Worm (Caenorhabditis elegans) whole organism, young adult: Measurements from ENCODE around the gene C14F11.4.
A peak's percentile ranks its signal among the peaks of the same experiment; 100 is the strongest.

Experiments used
- B0019.2 ChIP-seq: fragments of 200-800 bp; sonication (Bioruptor generic); conservative IDR thresholded peaks from 2 replicates; pipeline ENCODE4 v1.3.6; 2022; ENCODE audit warnings: missing genetic modification reagents, missing genetic modification characterization, missing compliant biosample characterization
- B0261.1 ChIP-seq: sonication (generic microtip); optimal IDR thresholded peaks from 2 replicates; lab custom pipeline; 2016; ENCODE audit warnings: mild to moderate bottlenecking, missing genetic modification characterization, moderate library complexity, missing compliant biosample characterization
- F37B4.10 ChIP-seq: fragments of 200-800 bp; sonication (Bioruptor generic); IDR thresholded peaks from 2 replicates; pipeline ENCODE4 v1.3.6; 2022; ENCODE audit warnings: missing genetic modification characterization, missing compliant biosample characterization
- K12H6.12 ChIP-seq: fragments of 200-800 bp; sonication (Bioruptor generic); optimal IDR thresholded peaks from 2 replicates; lab custom pipeline; 2018; ENCODE audit warnings: mild to moderate bottlenecking, missing genetic modification characterization, missing compliant biosample characterization
- T26A5.8 ChIP-seq: sonication (generic microtip); optimal IDR thresholded peaks from 2 replicates; lab custom pipeline; 2016; ENCODE audit warnings: missing genetic modification characterization, missing compliant biosample characterization
- akir-1 ChIP-seq: fragments of 200-800 bp; sonication (Bioruptor generic); optimal IDR thresholded peaks from 2 replicates; lab custom pipeline; 2018; ENCODE audit warnings: mild to moderate bottlenecking, missing genetic modification characterization, moderate library complexity, missing compliant biosample characterization
- attf-3 ChIP-seq: fragments of 200-800 bp; sonication (Bioruptor generic); conservative IDR thresholded peaks from 2 replicates; pipeline ENCODE4 v1.3.6; 2022; ENCODE audit warnings: missing genetic modification reagents, missing genetic modification characterization, missing compliant biosample characterization
- bed-1 ChIP-seq: fragments of 200-800 bp; sonication (Bioruptor generic); IDR thresholded peaks from 2 replicates; pipeline ENCODE4 v1.3.6; 2022; ENCODE audit warnings: missing genetic modification reagents, missing genetic modification characterization, missing compliant biosample characterization
- ccch-3 ChIP-seq: fragments of 200-800 bp; sonication (Bioruptor generic); optimal IDR thresholded peaks from 2 replicates; lab custom pipeline; 2018; ENCODE audit warnings: mild to moderate bottlenecking, missing genetic modification characterization, missing compliant biosample characterization
- ceh-58 ChIP-seq: fragments of 200-800 bp; sonication (Bioruptor generic); IDR thresholded peaks from 2 replicates; pipeline ENCODE4 v1.3.6; 2022; ENCODE audit warnings: missing genetic modification characterization, missing compliant biosample characterization
- dox-1 ChIP-seq: fragments of 200-800 bp; sonication (Bioruptor generic); IDR thresholded peaks from 2 replicates; pipeline ENCODE4 v1.3.6; 2022; ENCODE audit warnings: missing genetic modification reagents, missing genetic modification characterization, missing compliant biosample characterization
- dpl-1 ChIP-seq: fragments of 150-350 bp; optimal IDR thresholded peaks from 2 replicates; lab custom pipeline; 2014; ENCODE audit warnings: missing biosample characterization, missing genetic modification reagents, missing genetic modification characterization
- efl-1 ChIP-seq: fragments of 150-350 bp; optimal IDR thresholded peaks from 2 replicates; lab custom pipeline; 2014; ENCODE audit warnings: missing biosample characterization, missing genetic modification reagents, missing genetic modification characterization
- egl-44 ChIP-seq: fragments of 200-800 bp; sonication (Bioruptor generic); IDR thresholded peaks from 2 replicates; pipeline ENCODE4 v1.3.6; 2022; ENCODE audit warnings: missing genetic modification reagents, missing genetic modification characterization, missing compliant biosample characterization
- hlh-12 ChIP-seq: sonication (generic microtip); optimal IDR thresholded peaks from 2 replicates; lab custom pipeline; 2016; ENCODE audit warnings: missing genetic modification characterization, missing compliant biosample characterization
- hmg-1.2 ChIP-seq: fragments of 200-800 bp; sonication (Bioruptor generic); IDR thresholded peaks from 2 replicates; pipeline ENCODE4 v1.3.6; 2022; ENCODE audit warnings: missing genetic modification reagents, missing genetic modification characterization, missing compliant biosample characterization
- hsf-1 ChIP-seq: fragments of 200-800 bp; sonication (Bioruptor generic); IDR thresholded peaks from 2 replicates; pipeline ENCODE4 v1.3.6; 2022; ENCODE audit warnings: missing genetic modification reagents, missing genetic modification characterization, missing compliant biosample characterization
- let-526 ChIP-seq: fragments of 200-800 bp; sonication (Bioruptor generic); IDR thresholded peaks from 2 replicates; pipeline ENCODE4 v1.3.6; 2022; ENCODE audit warnings: missing genetic modification reagents, missing genetic modification characterization, missing compliant biosample characterization
- let-607 ChIP-seq, 2 experiments: fragments of 200-800 bp in 1 of 2; sonication (Bioruptor generic) in 1 of 2; sonication (generic microtip) in 1 of 2; optimal IDR thresholded peaks; 2 replicates each; lab custom pipeline; 2016 to 2018; ENCODE audit warnings: mild to moderate bottlenecking in 2 of 2, missing compliant biosample characterization in 2 of 2, missing genetic modification characterization in 2 of 2, moderate library complexity in 2 of 2, missing genotype in 1 of 2
- lin-26 ChIP-seq: fragments of 200-800 bp; sonication (Bioruptor generic); IDR thresholded peaks from 2 replicates; pipeline ENCODE4 v1.3.6; 2022; ENCODE audit warnings: missing genetic modification reagents, missing genetic modification characterization, missing compliant biosample characterization
- lin-35 ChIP-seq, 3 experiments: fragments of 150-350 bp in 2 of 3; sonication (generic microtip) in 1 of 3; optimal IDR thresholded peaks; 2 replicates each; lab custom pipeline; 2014 to 2018; ENCODE audit warnings: missing biosample characterization in 3 of 3, missing genetic modification characterization in 3 of 3, missing genetic modification reagents in 3 of 3
- madf-6 ChIP-seq: fragments of 200-800 bp; sonication (Bioruptor generic); IDR thresholded peaks from 2 replicates; pipeline ENCODE4 v1.3.6; 2022; ENCODE audit warnings: missing genetic modification reagents, missing genetic modification characterization, missing compliant biosample characterization
- madf-8 ChIP-seq: fragments of 200-800 bp; sonication (Bioruptor generic); conservative IDR thresholded peaks from 2 replicates; pipeline ENCODE4 v1.3.6; 2022; ENCODE audit warnings: missing genetic modification reagents, missing genetic modification characterization, missing compliant biosample characterization
- mcd-1 ChIP-seq: fragments of 200-800 bp; sonication (Bioruptor generic); IDR thresholded peaks from 2 replicates; pipeline ENCODE4 v1.3.6; 2022; ENCODE audit warnings: missing genetic modification reagents, missing genetic modification characterization, missing compliant biosample characterization
- mxl-1 ChIP-seq: sonication (generic microtip); optimal IDR thresholded peaks from 2 replicates; lab custom pipeline; 2016; ENCODE audit warnings: missing genetic modification characterization, missing compliant biosample characterization
- nfya-2 ChIP-seq: fragments of 200-800 bp; sonication (Bioruptor generic); IDR thresholded peaks from 2 replicates; pipeline ENCODE4 v1.3.6; 2022; ENCODE audit warnings: missing genetic modification reagents, missing genetic modification characterization, missing compliant biosample characterization
- nhr-120 ChIP-seq: fragments of 200-800 bp; sonication (Bioruptor generic); IDR thresholded peaks from 2 replicates; pipeline ENCODE4 v1.3.6; 2022; ENCODE audit warnings: missing genetic modification characterization, missing compliant biosample characterization
- nhr-27 ChIP-seq: fragments of 200-800 bp; sonication (Bioruptor generic); optimal IDR thresholded peaks from 2 replicates; lab custom pipeline; 2018; ENCODE audit warnings: mild to moderate bottlenecking, missing genetic modification characterization, moderate library complexity, missing compliant biosample characterization
- pbrm-1 ChIP-seq: fragments of 200-800 bp; sonication (Bioruptor generic); IDR thresholded peaks from 2 replicates; pipeline ENCODE4 v1.3.6; 2022; ENCODE audit warnings: missing genetic modification reagents, missing genetic modification characterization, missing compliant biosample characterization
- snpc-3.4 ChIP-seq: sonication (generic microtip); optimal IDR thresholded peaks from 2 replicates; lab custom pipeline; 2017; ENCODE audit warnings: missing genetic modification characterization, mild to moderate bottlenecking, missing compliant biosample characterization, antibody characterized with exemption, moderate library complexity, missing genotype, missing genetic modification reagents
- somi-1 ChIP-seq: fragments of 200-800 bp; sonication (Bioruptor generic); optimal IDR thresholded peaks from 2 replicates; lab custom pipeline; 2018; ENCODE audit warnings: mild to moderate bottlenecking, missing genetic modification characterization, missing compliant biosample characterization
- sptf-2 ChIP-seq: fragments of 200-800 bp; sonication (Bioruptor generic); optimal IDR thresholded peaks from 2 replicates; lab custom pipeline; 2018; ENCODE audit warnings: mild to moderate bottlenecking, missing genetic modification characterization, missing compliant biosample characterization
- unc-130 ChIP-seq: sonication (generic microtip); optimal IDR thresholded peaks from 2 replicates; lab custom pipeline; 2016; ENCODE audit warnings: missing genetic modification reagents, missing genetic modification characterization, missing compliant biosample characterization
- unc-62 ChIP-seq: fragments of 150-350 bp; optimal IDR thresholded peaks from 2 replicates; lab custom pipeline; 2014; ENCODE audit warnings: missing biosample characterization, missing genetic modification reagents, missing genetic modification characterization
- zfh-2 ChIP-seq: fragments of 200-800 bp; sonication (Bioruptor generic); conservative IDR thresholded peaks from 2 replicates; pipeline ENCODE4 v1.3.6; 2022; ENCODE audit warnings: missing genetic modification reagents, missing genetic modification characterization, missing compliant biosample characterization
- ztf-22 ChIP-seq: fragments of 200-800 bp; sonication (Bioruptor generic); optimal IDR thresholded peaks from 2 replicates; lab custom pipeline; 2018; ENCODE audit warnings: mild to moderate bottlenecking, missing genetic modification characterization, moderate library complexity, missing compliant biosample characterization
- ztf-26 ChIP-seq: sonication (generic microtip); optimal IDR thresholded peaks from 2 replicates; lab custom pipeline; 2017; ENCODE audit warnings: missing genetic modification characterization, missing compliant biosample characterization
- ztf-28 ChIP-seq: fragments of 200-800 bp; sonication (Bioruptor generic); IDR thresholded peaks from 2 replicates; pipeline ENCODE4 v1.3.6; 2022; ENCODE audit warnings: missing genetic modification reagents, missing genetic modification characterization, missing compliant biosample characterization
- ztf-6 ChIP-seq: fragments of 200-800 bp; sonication (Bioruptor generic); IDR thresholded peaks from 2 replicates; pipeline ENCODE4 v1.3.6; 2022; ENCODE audit warnings: missing genetic modification reagents, missing genetic modification characterization, missing compliant biosample characterization

Gene C14F11.4

ce11 chrX:6207687-6208088, 25.2 kb downstream of the C14F11.4 start, which contains the start of gene T13C5.6 (continued):
- TF ChIP-seq ccch-3 (GFP tag; lab: Kevin White, UChicago) (peak; percentile 63), B0261.1 (tag; lab: Kevin White, UChicago) (peak; percentile 92), somi-1 (peak; percentile 90), madf-6 (GFP tag; lab: Robert Waterston, UW) (peak; percentile 55; the same call in 1 of the 2 replicates), madf-8 (no peak), nfya-2 (GFP tag; lab: Robert Waterston, UW) (0 out of 2 replicates have a peak, but pooled peaks have one; percentile 37), F37B4.10 (GFP tag; lab: Robert Waterston, UW) (0 out of 2 replicates have a peak, but pooled peaks have one; percentile 66), lin-35 (GFP tag; optimal IDR thresholded peaks at IDR 0.05; lab: Kevin White, UChicago) (peak in 1 of 3 experiments; percentile 58), pbrm-1 (peak; percentile 81), nhr-120 (GFP tag; lab: Robert Waterston, UW) (peak; percentile 72; the same call in 1 of the 2 replicates), attf-3 (GFP tag; lab: Robert Waterston, UW) (no peak; the same call in 1 of the 2 replicates), hsf-1 (GFP tag; lab: Robert Waterston, UW) (0 out of 2 replicates have a peak, but pooled peaks have one; percentile 22), K12H6.12 (tag; lab: Kevin White, UChicago) (peak; percentile 95), ztf-6 (GFP tag; lab: Robert Waterston, UW) (0 out of 2 replicates have a peak, but pooled peaks have one; percentile 58), bed-1 (peak; percentile 92; the same call in 1 of the 2 replicates), unc-62 (GFP tag; lab: Kevin White, UChicago) (no peak), nhr-27 (tag; lab: Kevin White, UChicago) (peak; percentile 91), ztf-22 (GFP tag; lab: Kevin White, UChicago) (peak; percentile 46), zfh-2 (GFP tag; lab: Robert Waterston, UW) (peak; percentile 89), T26A5.8 (tag; lab: Kevin White, UChicago) (no peak), hlh-12 (peak; percentile 20), lin-26 (GFP tag; lab: Robert Waterston, UW) (peak; percentile 78), B0019.2 (GFP tag; lab: Robert Waterston, UW) (no peak), mcd-1 (GFP tag; lab: Robert Waterston, UW) (peak; percentile 74), efl-1 (GFP tag; lab: Kevin White, UChicago) (no peak), ztf-26 (tag; lab: Kevin White, UChicago) (peak; percentile 80), hmg-1.2 (GFP tag; lab: Robert Waterston, UW) (peak; percentile 82), ceh-58 (GFP tag; lab: Robert Waterston, UW) (no peak), dox-1 (GFP tag; lab: Robert Waterston, UW) (peak; percentile 93), let-526 (GFP tag; lab: Robert Waterston, UW) (peak; percentile 87; the same call in 1 of the 2 replicates), akir-1 (peak; percentile 79), dpl-1 (no peak), ztf-28 (GFP tag; lab: Robert Waterston, UW) (0 out of 2 replicates have a peak, but pooled peaks have one; percentile 44), snpc-3.4 (tag; lab: Kevin White, UChicago) (peak; percentile 58), let-607 (tag; optimal IDR thresholded peaks at IDR 0.05; lab: Kevin White, UChicago) (peak; percentile 80 to 84), mxl-1 (tag; lab: Kevin White, UChicago) (peak; percentile 68), unc-130 (GFP tag; lab: Kevin White, UChicago) (peak; percentile 76), sptf-2 (peak; percentile 67), egl-44 (GFP tag; lab: Robert Waterston, UW) (peak; percentile 88)
